Worm (Caenorhabditis elegans): ENCODE results near the gene his-16.

DNA sequence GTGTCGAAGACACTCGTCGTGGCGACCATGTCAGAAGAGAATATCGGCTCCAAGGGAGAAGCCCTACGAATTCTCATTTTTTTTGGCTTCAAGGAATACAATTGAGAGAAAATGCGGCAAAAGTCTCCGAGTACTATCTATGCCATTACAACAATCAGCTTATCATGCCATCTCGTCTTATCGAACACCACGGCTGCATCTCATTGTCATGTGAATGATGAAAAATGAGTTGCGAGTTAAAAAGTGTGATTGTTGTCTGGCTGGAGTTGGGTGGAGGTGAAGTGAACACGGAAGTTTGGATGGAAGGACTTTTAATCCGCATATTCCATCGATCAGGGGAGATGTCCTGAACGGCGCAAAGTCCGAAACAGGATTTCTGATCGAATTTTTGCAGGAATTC is 43.0 kb upstream of the his-16 start:
- TF ChIP-seq ztf-26 (tag; optimal IDR thresholded peaks at IDR 0.05) (no peak), snpc-4 (GFP tag; optimal IDR thresholded peaks at IDR 0.05) (no peak), snpc-4 (tag; optimal IDR thresholded peaks at IDR 0.05) (no peak), madf-10 (tag; optimal IDR thresholded peaks at IDR 0.05) (no peak), unc-130 (GFP tag; optimal IDR thresholded peaks at IDR 0.05) (no peak), snpc-3.4 (tag; optimal IDR thresholded peaks at IDR 0.05) (no peak), ceh-79 (tag; optimal IDR thresholded peaks at IDR 0.05) (no peak), ztf-28 (GFP tag; IDR thresholded peaks at IDR 0.05) (no peak), snpc-1.1 (tag; optimal IDR thresholded peaks at IDR 0.05; ENCODE audit: insufficient read depth) (no peak), dpl-1 (GFP tag; optimal IDR thresholded peaks at IDR 0.05) (no peak), aptf-3 (GFP tag; IDR thresholded peaks at IDR 0.05) (no peak)

Data from whole organism, young adult.